Worm (Caenorhabditis elegans) whole organism, L1 larva: ENCODE measurements around the gene ucr-2.2.

Experiments
- C04F5.9 ChIP-seq: sonication (generic microtip); optimal IDR thresholded peaks from 2 replicates; lab custom pipeline; 2016; ENCODE audit warnings: missing genetic modification characterization, missing compliant biosample characterization
- C16A3.4 ChIP-seq: fragments of 150-350 bp; optimal IDR thresholded peaks from 2 replicates; lab custom pipeline; 2014; ENCODE audit warnings: missing biosample characterization, missing genetic modification characterization
- C34B4.2 ChIP-seq: sonication (generic microtip); optimal IDR thresholded peaks from 2 replicates; lab custom pipeline; 2017; ENCODE audit warnings: mild to moderate bottlenecking, missing genetic modification characterization, missing compliant biosample characterization
- alr-1 ChIP-seq: fragments of 200-800 bp; sonication (Bioruptor generic); optimal IDR thresholded peaks from 2 replicates; lab custom pipeline; 2018; ENCODE audit warnings: borderline replicate concordance, mild to moderate bottlenecking, missing genetic modification characterization, missing compliant biosample characterization
- ama-1 ChIP-seq: fragments of 150-350 bp; optimal IDR thresholded peaks from 2 replicates; lab custom pipeline; 2014
- blmp-1 ChIP-seq: fragments of 150-350 bp; optimal IDR thresholded peaks from 2 replicates; lab custom pipeline; 2014; ENCODE audit warnings: missing biosample characterization, missing genetic modification characterization
- ceh-63 ChIP-seq: fragments of 200-800 bp; sonication (Bioruptor generic); optimal IDR thresholded peaks from 2 replicates; lab custom pipeline; 2018; ENCODE audit warnings: mild to moderate bottlenecking, missing genetic modification characterization, missing compliant biosample characterization
- ceh-88 ChIP-seq: fragments of 200-800 bp; sonication (Bioruptor generic); IDR thresholded peaks from 2 replicates; pipeline ENCODE4 v1.3.6; 2022; ENCODE audit warnings: missing genetic modification characterization, missing compliant biosample characterization
- ces-1 ChIP-seq: fragments of 150-350 bp; optimal IDR thresholded peaks from 2 replicates; lab custom pipeline; 2014; ENCODE audit warnings: missing biosample characterization, missing genetic modification reagents, missing genetic modification characterization
- egl-27 ChIP-seq, 2 experiments: fragments of 150-350 bp in 1 of 2; sonication (generic microtip); optimal IDR thresholded peaks; 3 replicates each; lab custom pipeline; 2017 to 2018; ENCODE audit warnings: missing biosample characterization in 2 of 2, missing genetic modification characterization in 2 of 2, missing genetic modification reagents in 2 of 2
- fkh-10 ChIP-seq: sonication (generic microtip); optimal IDR thresholded peaks from 2 replicates; lab custom pipeline; 2017; ENCODE audit warnings: missing biosample characterization, missing genetic modification reagents, missing genetic modification characterization
- fkh-8 ChIP-seq: sonication (generic microtip); optimal IDR thresholded peaks from 2 replicates; lab custom pipeline; 2016; ENCODE audit warnings: mild to moderate bottlenecking, missing genetic modification characterization, missing compliant biosample characterization
- fos-1 ChIP-seq: fragments of 150-350 bp; optimal IDR thresholded peaks from 2 replicates; lab custom pipeline; 2014; ENCODE audit warnings: missing biosample characterization, missing genetic modification characterization
- grh-1 ChIP-seq: fragments of 200-800 bp; sonication (Bioruptor generic); IDR thresholded peaks from 2 replicates; pipeline ENCODE4 v1.3.6; 2022; ENCODE audit warnings: missing genetic modification reagents, missing genetic modification characterization, missing compliant biosample characterization
- hlh-17 ChIP-seq: fragments of 200-800 bp; sonication (Bioruptor generic); optimal IDR thresholded peaks from 2 replicates; lab custom pipeline; 2018; ENCODE audit warnings: missing genetic modification characterization, mild to moderate bottlenecking, missing compliant biosample characterization, moderate library complexity, borderline replicate concordance
- hlh-4 ChIP-seq: sonication (generic microtip); optimal IDR thresholded peaks from 2 replicates; lab custom pipeline; 2016; ENCODE audit warnings: mild to moderate bottlenecking, missing genetic modification characterization, missing compliant biosample characterization
- hpl-2 ChIP-seq: fragments of 150-350 bp; optimal IDR thresholded peaks from 2 replicates; lab custom pipeline; 2014; ENCODE audit warnings: missing biosample characterization, missing genetic modification reagents, missing genetic modification characterization
- irx-1 ChIP-seq: sonication (generic microtip); optimal IDR thresholded peaks from 2 replicates; lab custom pipeline; 2016; ENCODE audit warnings: missing genetic modification characterization, missing compliant biosample characterization
- isw-1 ChIP-seq: fragments of 200-800 bp; sonication (Bioruptor generic); IDR thresholded peaks from 2 replicates; pipeline ENCODE4 v1.3.6; 2022; ENCODE audit warnings: missing genetic modification characterization, missing compliant biosample characterization
- jun-1 ChIP-seq: fragments of 150-350 bp; optimal IDR thresholded peaks from 2 replicates; lab custom pipeline; 2014; ENCODE audit warnings: missing biosample characterization, missing genetic modification reagents, missing genetic modification characterization
- lin-14 ChIP-seq: fragments of 200-800 bp; sonication (Bioruptor generic); optimal IDR thresholded peaks from 2 replicates; lab custom pipeline; 2018; ENCODE audit warnings: mild to moderate bottlenecking, missing genetic modification characterization, moderate library complexity, missing compliant biosample characterization
- lin-15B ChIP-seq: fragments of 150-350 bp; sonication (generic microtip); optimal IDR thresholded peaks from 3 replicates; lab custom pipeline; 2014; ENCODE audit warnings: missing biosample characterization, missing genetic modification characterization
- mab-9 ChIP-seq: fragments of 200-800 bp; sonication (Bioruptor generic); IDR thresholded peaks from 2 replicates; pipeline ENCODE4 v1.3.6; 2022; ENCODE audit warnings: missing genetic modification reagents, missing genetic modification characterization, missing compliant biosample characterization
- mdl-1 ChIP-seq, 2 experiments: fragments of 150-350 bp; optimal IDR thresholded peaks; 2 replicates each; lab custom pipeline; 2014 to 2017; ENCODE audit warnings: missing biosample characterization in 2 of 2, missing genetic modification characterization in 2 of 2, inconsistent platforms in 1 of 2
- mep-1 ChIP-seq: fragments of 150-350 bp; optimal IDR thresholded peaks from 2 replicates; lab custom pipeline; 2014; ENCODE audit warnings: missing biosample characterization, missing genetic modification characterization
- nhr-19 ChIP-seq: fragments of 200-800 bp; sonication (Bioruptor generic); conservative IDR thresholded peaks from 2 replicates; pipeline ENCODE4 v1.3.6; 2022; ENCODE audit warnings: missing genetic modification characterization, missing compliant biosample characterization
- nhr-20 ChIP-seq: sonication (generic microtip); optimal IDR thresholded peaks from 2 replicates; lab custom pipeline; 2016; ENCODE audit warnings: mild to moderate bottlenecking, missing genetic modification characterization, missing compliant biosample characterization
- nhr-47 ChIP-seq: sonication (generic microtip); optimal IDR thresholded peaks from 2 replicates; lab custom pipeline; 2016; ENCODE audit warnings: mild to moderate bottlenecking, missing genetic modification characterization, moderate library complexity, missing compliant biosample characterization
- nhr-71 ChIP-seq: sonication (generic microtip); optimal IDR thresholded peaks from 2 replicates; lab custom pipeline; 2016; ENCODE audit warnings: mild to moderate bottlenecking, missing genetic modification characterization, moderate library complexity, missing compliant biosample characterization
- nhr-77 ChIP-seq: fragments of 150-350 bp; optimal IDR thresholded peaks from 2 replicates; lab custom pipeline; 2014; ENCODE audit warnings: missing biosample characterization, missing genetic modification characterization
- nhr-90 ChIP-seq: sonication (generic microtip); optimal IDR thresholded peaks from 2 replicates; lab custom pipeline; 2016; ENCODE audit warnings: mild to moderate bottlenecking, missing genetic modification characterization, missing compliant biosample characterization; ENCODE audit not compliant: poor library complexity
- pag-3 ChIP-seq: sonication (generic microtip); optimal IDR thresholded peaks from 2 replicates; lab custom pipeline; 2017; ENCODE audit warnings: missing genetic modification characterization, mild to moderate bottlenecking, missing compliant biosample characterization, antibody characterized with exemption, borderline replicate concordance; ENCODE audit not compliant: insufficient read depth
- pax-3 ChIP-seq: fragments of 200-800 bp; sonication (Bioruptor generic); optimal IDR thresholded peaks from 2 replicates; lab custom pipeline; 2018; ENCODE audit warnings: mild to moderate bottlenecking, missing genetic modification characterization, moderate library complexity, missing compliant biosample characterization
- pqm-1 ChIP-seq: sonication (generic microtip); optimal IDR thresholded peaks from 3 replicates; lab custom pipeline; 2017; ENCODE audit warnings: missing biosample characterization, missing genetic modification characterization
- rnt-1 ChIP-seq: sonication (generic microtip); optimal IDR thresholded peaks from 2 replicates; lab custom pipeline; 2016; ENCODE audit warnings: mild to moderate bottlenecking, missing genetic modification characterization, moderate library complexity, missing compliant biosample characterization
- skn-1 ChIP-seq: fragments of 150-350 bp; optimal IDR thresholded peaks from 2 replicates; lab custom pipeline; 2014; ENCODE audit warnings: missing biosample characterization, missing genetic modification characterization
- snpc-4 ChIP-seq: fragments of 150-350 bp; optimal IDR thresholded peaks from 2 replicates; lab custom pipeline; 2014; ENCODE audit warnings: missing biosample characterization, missing genetic modification characterization
- snu-23 ChIP-seq: sonication (generic microtip); optimal IDR thresholded peaks from 2 replicates; lab custom pipeline; 2016; ENCODE audit warnings: missing genetic modification characterization, missing compliant biosample characterization
- sox-4 ChIP-seq: sonication (generic microtip); optimal IDR thresholded peaks from 2 replicates; lab custom pipeline; 2016; ENCODE audit warnings: missing genetic modification characterization, missing compliant biosample characterization
- unc-130 ChIP-seq: fragments of 150-350 bp; optimal IDR thresholded peaks from 2 replicates; lab custom pipeline; 2017; ENCODE audit warnings: missing biosample characterization, missing genetic modification characterization, inconsistent platforms
- unc-30 ChIP-seq: sonication (generic microtip); optimal IDR thresholded peaks from 2 replicates; lab custom pipeline; 2017; ENCODE audit warnings: missing biosample characterization, missing genetic modification characterization
- unc-62 ChIP-seq: fragments of 150-350 bp; optimal IDR thresholded peaks from 2 replicates; lab custom pipeline; 2014; ENCODE audit warnings: missing biosample characterization, missing genetic modification reagents, missing genetic modification characterization
- unc-86 ChIP-seq: sonication (generic microtip); optimal IDR thresholded peaks from 2 replicates; lab custom pipeline; 2016; ENCODE audit warnings: missing genetic modification characterization, missing compliant biosample characterization
- unc-98 ChIP-seq: fragments of 200-800 bp; sonication (Bioruptor generic); IDR thresholded peaks from 2 replicates; pipeline ENCODE4 v1.3.6; 2022; ENCODE audit warnings: missing genetic modification characterization, missing compliant biosample characterization
- zag-1 ChIP-seq: fragments of 150-350 bp; optimal IDR thresholded peaks from 2 replicates; lab custom pipeline; 2014; ENCODE audit warnings: missing biosample characterization, missing genetic modification characterization
- ztf-11 ChIP-seq, 2 experiments: sonication (generic microtip); optimal IDR thresholded peaks; 2 replicates each; lab custom pipeline; 2016 to 2017; ENCODE audit warnings: missing genetic modification characterization in 2 of 2, missing biosample characterization in 1 of 2, missing compliant biosample characterization in 1 of 2
- ztf-4 ChIP-seq: fragments of 150-350 bp; optimal IDR thresholded peaks from 2 replicates; lab custom pipeline; 2014; ENCODE audit warnings: missing biosample characterization, missing genetic modification characterization

ucr-2.2 gene

ce11 chrX:15188986-15189675, 15.4 kb downstream of the ucr-2.2 start (continued):
- TF ChIP-seq irx-1 (peak; percentile 48), unc-30 (tag; lab: Kevin White, UChicago) (no peak), C16A3.4 (tag; lab: Kevin White, UChicago) (peak; percentile 11), grh-1 (GFP tag; lab: Robert Waterston, UW) (no peak), pax-3 (tag; lab: Kevin White, UChicago) (peak; percentile 50), lin-14 (GFP tag; lab: Kevin White, UChicago) (peak; percentile 97), ceh-63 (GFP tag; lab: Kevin White, UChicago) (peak; percentile 50), unc-86 (tag; lab: Kevin White, UChicago) (peak; percentile 88), C04F5.9 (tag; lab: Kevin White, UChicago) (no peak), rnt-1 (tag; lab: Kevin White, UChicago) (peak; percentile 46), hlh-17 (GFP tag; lab: Kevin White, UChicago) (no peak), ztf-4 (tag; lab: Kevin White, UChicago) (peak; percentile 59), C34B4.2 (tag; lab: Kevin White, UChicago) (no peak), blmp-1 (no peak), sox-4 (tag; lab: Kevin White, UChicago) (peak; percentile 25), hpl-2 (GFP tag; lab: Kevin White, UChicago) (no peak), alr-1 (no peak), nhr-71 (peak; percentile 90), lin-15B (no peak), skn-1 (tag; lab: Kevin White, UChicago) (peak; percentile 27), zag-1 (tag; lab: Kevin White, UChicago) (no peak), unc-130 (peak; percentile 44), isw-1 (GFP tag; lab: Robert Waterston, UW) (peak; percentile 44), ceh-88 (GFP tag; lab: Robert Waterston, UW) (peak; percentile 34; the same call in 1 of the 2 replicates), egl-27 (tag; optimal IDR thresholded peaks at IDR 0.05; lab: Kevin White, UChicago) (peak in 1 of 2 experiments; percentile 34), ces-1 (peak; percentile 44), ama-1 (lab: Kevin White, UChicago) (no peak), fkh-8 (peak; percentile 73), nhr-77 (peak; percentile 60), pag-3 (tag; lab: Kevin White, UChicago) (no peak), nhr-19 (peak; percentile 67), ztf-11 (tag; optimal IDR thresholded peaks at IDR 0.05; lab: Kevin White, UChicago) (no peak), unc-98 (no peak), jun-1 (tag; lab: Kevin White, UChicago) (peak; percentile 43), mdl-1 (tag; optimal IDR thresholded peaks at IDR 0.05; lab: Kevin White, UChicago) (peak in 1 of 2 experiments; percentile 33), unc-62 (GFP tag; lab: Kevin White, UChicago) (no peak), nhr-47 (tag; lab: Kevin White, UChicago) (peak; percentile 81), snpc-4 (no peak), snu-23 (GFP tag; lab: Kevin White, UChicago) (peak; percentile 71), fos-1 (tag; lab: Kevin White, UChicago) (peak; percentile 1), hlh-4 (tag; lab: Kevin White, UChicago) (no peak), mep-1 (tag; lab: Kevin White, UChicago) (peak; percentile 15), fkh-10 (GFP tag; lab: Kevin White, UChicago) (peak; percentile 79), nhr-90 (tag; lab: Kevin White, UChicago) (no peak), nhr-20 (tag; lab: Kevin White, UChicago) (peak; percentile 59), mab-9 (no peak), pqm-1 (no peak)
- TF ChIP-seq, all 84 proteins: peak for 43
